Worm (Caenorhabditis elegans): Measurements from ENCODE around the gene set-30.

DNA sequence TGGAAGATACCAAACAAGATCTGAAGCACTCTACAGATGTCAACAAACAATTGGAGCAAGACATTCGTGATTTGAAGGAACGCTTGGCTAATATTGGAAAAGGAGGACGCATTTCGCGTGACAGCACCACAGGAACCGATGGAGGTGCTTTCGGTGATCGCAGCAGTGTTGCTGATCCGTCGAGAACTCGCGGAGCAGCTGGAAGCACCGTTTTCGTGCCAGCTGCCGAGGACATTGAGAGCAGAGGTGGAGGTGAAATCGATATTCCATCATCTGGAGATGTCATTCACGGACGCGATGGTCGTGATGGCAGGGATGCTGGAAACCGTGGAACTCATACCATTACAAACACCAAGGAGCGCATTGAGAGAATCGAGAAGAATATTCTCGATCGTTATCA is 11.5 kb upstream of the set-30 start:
- no peak for TF ChIP-seq F23B12.7 (tag; optimal IDR thresholded peaks at IDR 0.05; ENCODE audit: insufficient read depth)
- no peak for TF ChIP-seq Y67H2A.10 (GFP tag; conservative IDR thresholded peaks at IDR 0.05)
- no peak for TF ChIP-seq B0336.3 (GFP tag; IDR thresholded peaks at IDR 0.05)
- no peak for TF ChIP-seq tbp1 (GFP tag; optimal IDR thresholded peaks at IDR 0.05)
- no peak for TF ChIP-seq sdz-38 (tag; optimal IDR thresholded peaks at IDR 0.05)
- no peak for TF ChIP-seq aptf-3 (GFP tag; IDR thresholded peaks at IDR 0.05)
- no peak for TF ChIP-seq madf-6 (GFP tag; IDR thresholded peaks at IDR 0.05)
- no peak for TF ChIP-seq F52B5.7 (tag; optimal IDR thresholded peaks at IDR 0.05)
- no peak for TF ChIP-seq lir-1 (GFP tag; conservative IDR thresholded peaks at IDR 0.05)
- no peak for TF ChIP-seq ceh-40 (GFP tag; IDR thresholded peaks at IDR 0.05)
- TF ChIP-seq mcd-1 (GFP tag; IDR thresholded peaks at IDR 0.05) = no peak
- no peak for TF ChIP-seq akir-1 (GFP tag; optimal IDR thresholded peaks at IDR 0.05)
- no peak for TF ChIP-seq attf-5 (GFP tag; optimal IDR thresholded peaks at IDR 0.05)

Measured in whole organism, young adult.